5 fruit fly cellular contexts compared by ENCODE assay signal in genomic region chr3L:11074043-11074853, dm6.
TF ChIP-seq lines count a peak whose summit lies in the region.

Gene Pfdn2, minus strand, starts transcription at chr3L:11074388.
Gene Noc1, plus strand, starts transcription at chr3L:11074769.

- TF ChIP-seq CTCF in whole organism, embryonic (GFP tag; optimal IDR thresholded peaks at IDR 0.05; lab: Kevin White, UChicago): no peak

TF ChIP-seq in whole organism, adult, 20 proteins besides CTCF, POLR2A, EP300 and RAD21 (continues in another document):
- no peak for TF ChIP-seq CG5204 (GFP tag; optimal IDR thresholded peaks at IDR 0.05; lab: Kevin White, UChicago)
- TF ChIP-seq CG1620 (GFP tag; optimal IDR thresholded peaks at IDR 0.05; lab: Kevin White, UChicago): no peak
- no peak for TF ChIP-seq Crg-1 (GFP tag; optimal IDR thresholded peaks at IDR 0.05; lab: Kevin White, UChicago)
- TF ChIP-seq Hr96 (GFP tag; optimal IDR thresholded peaks at IDR 0.05; lab: Kevin White, UChicago): no peak
- peak; percentile 92 for TF ChIP-seq Mnt (GFP tag; optimal IDR thresholded peaks at IDR 0.05; lab: Kevin White, UChicago)
- TF ChIP-seq cic (GFP tag; optimal IDR thresholded peaks at IDR 0.05; lab: Kevin White, UChicago): no peak
- TF ChIP-seq Clk (GFP tag; optimal IDR thresholded peaks at IDR 0.05; lab: Kevin White, UChicago): no peak
- peak; percentile 52 for TF ChIP-seq CG11617 (GFP tag; optimal IDR thresholded peaks at IDR 0.05; lab: Kevin White, UChicago)
- TF ChIP-seq CG14711 (tag; optimal IDR thresholded peaks at IDR 0.05; lab: Kevin White, UChicago): peak; percentile 34
- peak; percentile 43 for TF ChIP-seq ovo (GFP tag; optimal IDR thresholded peaks at IDR 0.05; lab: Kevin White, UChicago)
- TF ChIP-seq cnc (optimal IDR thresholded peaks at IDR 0.05; lab: Kevin White, UChicago): no peak
- TF ChIP-seq bab1 (GFP tag; optimal IDR thresholded peaks at IDR 0.05; lab: Kevin White, UChicago): peak; percentile 35
- no peak for TF ChIP-seq toe (GFP tag; optimal IDR thresholded peaks at IDR 0.05; lab: Kevin White, UChicago)
- no peak for TF ChIP-seq CG7045 (GFP tag; optimal IDR thresholded peaks at IDR 0.05; lab: Kevin White, UChicago)
- TF ChIP-seq CG12768 (GFP tag; optimal IDR thresholded peaks at IDR 0.05; lab: Kevin White, UChicago): no peak
- TF ChIP-seq tj (GFP tag; optimal IDR thresholded peaks at IDR 0.05; lab: Kevin White, UChicago): no peak
- TF ChIP-seq CG7101 (tag; optimal IDR thresholded peaks at IDR 0.05; lab: Kevin White, UChicago): peak; percentile 66
- TF ChIP-seq pad (GFP tag; optimal IDR thresholded peaks at IDR 0.05; lab: Kevin White, UChicago): no peak
- no peak for TF ChIP-seq kay (GFP tag; lab: Kevin White, UChicago; ENCODE audit: borderline replicate concordance)

TF ChIP-seq in whole organism, embryonic, 481 proteins besides CTCF, POLR2A, EP300 and RAD21 (continues in another document):
- TF ChIP-seq CG11723 (GFP tag; optimal IDR thresholded peaks at IDR 0.05; lab: Kevin White, UChicago) (no peak), sisA (GFP tag; IDR thresholded peaks at IDR 0.05; lab: Robert Waterston, UW) (peak; percentile 59), Doc3 (GFP tag; IDR thresholded peaks at IDR 0.05; lab: Robert Waterston, UW; ENCODE audit: partially characterized antibody) (0 out of 3 replicates have a peak, but pooled peaks have one; percentile 35), gce (GFP tag; IDR thresholded peaks at IDR 0.05; lab: Robert Waterston, UW) (no peak), CG13775 (GFP tag; optimal IDR thresholded peaks at IDR 0.05; lab: Kevin White, UChicago) (peak; percentile 64), Bdp1 (GFP tag; optimal IDR thresholded peaks at IDR 0.05; lab: Kevin White, UChicago) (no peak), CG15269 (tag; optimal IDR thresholded peaks at IDR 0.05; lab: Kevin White, UChicago) (no peak), Xrp1 (GFP tag; IDR thresholded peaks at IDR 0.05; lab: Robert Waterston, UW) (peak; percentile 48; the same call in 1 of the 2 replicates), D (optimal IDR thresholded peaks at IDR 0.05; lab: Kevin White, UChicago) (peak; percentile 73), D (GFP tag; optimal IDR thresholded peaks at IDR 0.05; lab: Kevin White, UChicago) (no peak), Oli (tag; optimal IDR thresholded peaks at IDR 0.05; lab: Kevin White, UChicago) (peak; percentile 41), HLH4C (GFP tag; IDR thresholded peaks at IDR 0.05; lab: Robert Waterston, UW; ENCODE audit: partially characterized antibody) (no peak), CG5245 (GFP tag; optimal IDR thresholded peaks at IDR 0.05; lab: Kevin White, UChicago) (no peak), prd (optimal IDR thresholded peaks at IDR 0.05; lab: Kevin White, UChicago) (no peak), prd (GFP tag; IDR thresholded peaks at IDR 0.05; lab: Robert Waterston, UW) (peak; percentile 67), ERR (GFP tag; optimal IDR thresholded peaks at IDR 0.05; lab: Kevin White, UChicago) (no peak), zf30C (GFP tag; optimal IDR thresholded peaks at IDR 0.05; lab: Kevin White, UChicago) (no peak), CG9215 (GFP tag; IDR thresholded peaks at IDR 0.05; lab: Robert Waterston, UW) (peak; percentile 39; the same call in 1 of the 2 replicates)

TF ChIP-seq in whole organism, prepupa, 60 proteins besides CTCF, POLR2A, EP300 and RAD21:
- TF ChIP-seq CG8319 (GFP tag; optimal IDR thresholded peaks at IDR 0.05; lab: Kevin White, UChicago) (peak; percentile 2), Sox102F (GFP tag; optimal IDR thresholded peaks at IDR 0.05; lab: Kevin White, UChicago) (no peak), CG3919 (GFP tag; optimal IDR thresholded peaks at IDR 0.05; lab: Kevin White, UChicago) (no peak), CG11294 (GFP tag; IDR thresholded peaks at IDR 0.05; lab: Robert Waterston, UW) (peak; percentile 50; the same call in 1 of the 2 replicates), Gug (GFP tag; IDR thresholded peaks at IDR 0.05; lab: Robert Waterston, UW) (peak; percentile 30; the same call in 1 of the 2 replicates), svp (GFP tag; lab: Kevin White, UChicago) (no peak), CG1621 (tag; optimal IDR thresholded peaks at IDR 0.05; lab: Kevin White, UChicago) (no peak), lz (GFP tag; optimal IDR thresholded peaks at IDR 0.05; lab: Kevin White, UChicago) (peak; percentile 38), CG3032 (tag; optimal IDR thresholded peaks at IDR 0.05; lab: Kevin White, UChicago) (peak; percentile 31), net (GFP tag; optimal IDR thresholded peaks at IDR 0.05; lab: Kevin White, UChicago) (no peak), CG6854 (GFP tag; optimal IDR thresholded peaks at IDR 0.05; lab: Kevin White, UChicago) (peak; percentile 20), pdm3 (GFP tag; optimal IDR thresholded peaks at IDR 0.05; lab: Kevin White, UChicago) (no peak), CG10631 (GFP tag; optimal IDR thresholded peaks at IDR 0.05; lab: Kevin White, UChicago) (peak; percentile 73), Ets21C (GFP tag; optimal IDR thresholded peaks at IDR 0.05; lab: Kevin White, UChicago) (no peak), CG15336 (GFP tag; IDR thresholded peaks at IDR 0.05; lab: Robert Waterston, UW) (0 out of 2 replicates have a peak, but pooled peaks have one; percentile 7), esn (GFP tag; optimal IDR thresholded peaks at IDR 0.05; lab: Kevin White, UChicago) (peak; percentile 62), CG31627 (GFP tag; optimal IDR thresholded peaks at IDR 0.05; lab: Kevin White, UChicago) (peak; percentile 51)

TF ChIP-seq in whole organism, pupa, 21 proteins besides CTCF, POLR2A, EP300 and RAD21:
- TF ChIP-seq CG8159 (tag; optimal IDR thresholded peaks at IDR 0.05; lab: Kevin White, UChicago): no peak
- no peak for TF ChIP-seq CG9948 (tag; optimal IDR thresholded peaks at IDR 0.05; lab: Kevin White, UChicago)
- peak; percentile 23 for TF ChIP-seq CG15710 (tag; optimal IDR thresholded peaks at IDR 0.05; lab: Kevin White, UChicago)
- TF ChIP-seq CG17806 (tag; optimal IDR thresholded peaks at IDR 0.05; lab: Kevin White, UChicago): peak; percentile 36
- no peak for TF ChIP-seq gl (tag; optimal IDR thresholded peaks at IDR 0.05; lab: Kevin White, UChicago)
- TF ChIP-seq CG10348 (GFP tag; IDR thresholded peaks at IDR 0.05; lab: Robert Waterston, UW): no peak
- 0 out of 2 replicates have a peak, but pooled peaks have one; percentile 25 for TF ChIP-seq Ets98B (GFP tag; IDR thresholded peaks at IDR 0.05; lab: Robert Waterston, UW)
- TF ChIP-seq CG32121 (GFP tag; IDR thresholded peaks at IDR 0.05; lab: Robert Waterston, UW): no peak

TF ChIP-seq in whole organism, wandering third instar larva, 38 proteins besides CTCF, POLR2A, EP300 and RAD21:
- TF ChIP-seq CG9705 (GFP tag; optimal IDR thresholded peaks at IDR 0.05; lab: Kevin White, UChicago): no peak
- TF ChIP-seq dsf (GFP tag; optimal IDR thresholded peaks at IDR 0.05; lab: Kevin White, UChicago; ENCODE audit: borderline replicate concordance): peak; percentile 51
- peak; percentile 55 for TF ChIP-seq Myc (optimal IDR thresholded peaks at IDR 0.05; lab: Kevin White, UChicago)
- TF ChIP-seq psq (GFP tag; optimal IDR thresholded peaks at IDR 0.05; lab: Kevin White, UChicago): peak; percentile 54
- TF ChIP-seq sv (GFP tag; optimal IDR thresholded peaks at IDR 0.05; lab: Kevin White, UChicago): peak; percentile 24
